Fruit fly (Drosophila melanogaster): ENCODE data around the gene CG31800.

DNA sequence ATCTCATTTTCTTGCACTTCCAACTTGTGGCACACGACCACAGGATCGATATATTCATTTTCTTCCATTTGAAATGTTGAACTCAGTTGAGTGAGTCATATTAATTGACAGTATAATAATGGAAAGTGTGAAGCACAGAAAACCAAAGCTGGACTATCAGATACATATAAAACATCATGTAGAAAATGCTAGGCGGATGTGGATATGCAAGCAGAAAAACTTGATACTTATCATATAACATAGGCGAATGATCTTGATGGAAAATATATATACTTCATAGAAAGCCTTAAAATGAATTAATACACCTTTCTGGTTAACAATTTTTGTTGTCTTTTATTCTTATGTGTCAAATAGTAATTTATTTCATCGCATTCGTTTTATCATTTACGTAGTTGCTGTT lies 44.6 kb upstream of the CG31800 start, which contains the start of gene CG10700:
- TF ChIP-seq psq (optimal IDR thresholded peaks at IDR 0.05) = no peak
- TF ChIP-seq insv (optimal IDR thresholded peaks at IDR 0.05) = no peak
- no peak for TF ChIP-seq h (optimal IDR thresholded peaks at IDR 0.05)
- no peak for TF ChIP-seq Sin3A (optimal IDR thresholded peaks at IDR 0.05)
- no peak for TF ChIP-seq ttk (optimal IDR thresholded peaks at IDR 0.05)
- no peak for TF ChIP-seq Myc (optimal IDR thresholded peaks at IDR 0.05)
